Fruit fly (Drosophila melanogaster) whole organism, pupa: ENCODE results near the gene Syt12.

Experiments
- CG17806 ChIP-seq: fragments of 200-800 bp; sonication (Bioruptor generic); optimal IDR thresholded peaks from 2 replicates; lab custom pipeline; 2018; ENCODE audit warnings: missing biosample characterization, mild to moderate bottlenecking, missing genetic modification characterization, moderate library complexity
- CG32121 ChIP-seq: fragments of 200-800 bp; sonication (Bioruptor generic); IDR thresholded peaks from 2 replicates; pipeline ENCODE4 v1.3.6; 2022; ENCODE audit warnings: missing biosample characterization, missing genetic modification characterization
- CG34367 ChIP-seq: fragments of 200-800 bp; sonication (Bioruptor generic); optimal IDR thresholded peaks from 2 replicates; lab custom pipeline; 2018; ENCODE audit warnings: missing biosample characterization, mild to moderate bottlenecking, missing genetic modification characterization
- CG4496 ChIP-seq: fragments of 200-800 bp; sonication (Bioruptor generic); IDR thresholded peaks from 3 replicates; pipeline ENCODE4 v1.3.6; 2022; ENCODE audit warnings: missing biosample characterization, missing genetic modification characterization
- CG8159 ChIP-seq: fragments of 200-800 bp; sonication (Bioruptor generic); optimal IDR thresholded peaks from 3 replicates; lab custom pipeline; 2018; ENCODE audit warnings: missing biosample characterization, mild to moderate bottlenecking, missing genetic modification characterization, moderate library complexity
- CG9948 ChIP-seq: fragments of 200-800 bp; sonication (Bioruptor generic); optimal IDR thresholded peaks from 2 replicates; lab custom pipeline; 2018; ENCODE audit warnings: missing biosample characterization, mild to moderate bottlenecking, missing genetic modification characterization, moderate library complexity
- EcR ChIP-seq: fragments of 200-800 bp; sonication (Bioruptor generic); optimal IDR thresholded peaks from 3 replicates; lab custom pipeline; 2019; ENCODE audit warnings: missing biosample characterization, missing genetic modification characterization, mild to moderate bottlenecking, moderate library complexity, missing genetic modification reagents
- Ets98B ChIP-seq: fragments of 200-800 bp; sonication (Bioruptor generic); IDR thresholded peaks from 2 replicates; pipeline ENCODE4 v1.3.6; 2022; ENCODE audit warnings: missing biosample characterization, missing genetic modification characterization
- Pif1A ChIP-seq: fragments of 200-800 bp; sonication (Bioruptor generic); optimal IDR thresholded peaks from 3 replicates; lab custom pipeline; 2016; ENCODE audit warnings: missing biosample characterization, missing genetic modification characterization
- Snoo ChIP-seq: fragments of 200-800 bp; sonication (Bioruptor generic); optimal IDR thresholded peaks from 3 replicates; lab custom pipeline; 2017; ENCODE audit warnings: missing biosample characterization, mild to moderate bottlenecking, missing genetic modification characterization, inconsistent platforms
- fd96Ca ChIP-seq: fragments of 200-800 bp; sonication (Bioruptor generic); IDR thresholded peaks from 3 replicates; pipeline ENCODE4 v1.3.6; 2022; ENCODE audit warnings: missing biosample characterization, missing genetic modification characterization
- gl ChIP-seq: fragments of 200-800 bp; sonication (Bioruptor generic); optimal IDR thresholded peaks from 2 replicates; lab custom pipeline; 2018; ENCODE audit warnings: missing biosample characterization, mild to moderate bottlenecking, missing genetic modification characterization

- TF ChIP-seq CG9948 (tag; lab: Kevin White, UChicago) (no peak), CG32121 (GFP tag; lab: Robert Waterston, UW) (no peak), CG8159 (tag; lab: Kevin White, UChicago) (no peak), Ets98B (no peak), EcR (GFP tag; lab: Kevin White, UChicago) (no peak), CG17806 (no peak), fd96Ca (GFP tag; lab: Robert Waterston, UW) (no peak), Snoo (tag; lab: Kevin White, UChicago) (no peak), CG4496 (GFP tag; lab: Robert Waterston, UW) (no peak), CG34367 (tag; lab: Kevin White, UChicago) (no peak), gl (tag; lab: Kevin White, UChicago) (no peak), Pif1A (GFP tag; lab: Kevin White, UChicago) (no peak)
Observed at dm6 chrX:13370306-13370705, 11.3 kb downstream of the Syt12 start, which contains the start of gene CG1640.
